Fruit fly (Drosophila melanogaster) whole organism, embryonic: ENCODE measurements around the gene Ass.

Experiments
- BEAF-32 ChIP-seq: fragments of 200-800 bp; sonication (Bioruptor generic); optimal IDR thresholded peaks from 3 replicates; lab custom pipeline; 2017; ENCODE audit warnings: missing biosample characterization, missing genetic modification characterization, mild to moderate bottlenecking, moderate library complexity, missing genetic modification reagents
- Blimp-1 ChIP-seq: fragments of 200-800 bp; sonication (Bioruptor generic); optimal IDR thresholded peaks from 3 replicates; lab custom pipeline; 2018; ENCODE audit warnings: missing biosample characterization, missing genetic modification characterization, mild to moderate bottlenecking, moderate library complexity, missing genetic modification reagents
- CG10267 ChIP-seq: fragments of 200-800 bp; sonication (Bioruptor generic); optimal IDR thresholded peaks from 2 replicates; lab custom pipeline; 2018; ENCODE audit warnings: missing biosample characterization, mild to moderate bottlenecking, missing genetic modification characterization, moderate library complexity
- CG13775 ChIP-seq: fragments of 200-800 bp; sonication (Bioruptor generic); optimal IDR thresholded peaks from 3 replicates; lab custom pipeline; 2017; ENCODE audit warnings: missing biosample characterization, mild to moderate bottlenecking, missing genetic modification characterization
- CG15011 ChIP-seq: fragments of 200-800 bp; sonication (Bioruptor generic); optimal IDR thresholded peaks from 3 replicates; lab custom pipeline; 2018; ENCODE audit warnings: missing biosample characterization, mild to moderate bottlenecking, missing genetic modification characterization
- CG15696 ChIP-seq: fragments of 200-800 bp; sonication (Bioruptor generic); optimal IDR thresholded peaks from 2 replicates; lab custom pipeline; 2019; ENCODE audit warnings: missing biosample characterization, mild to moderate bottlenecking, missing genetic modification characterization, moderate library complexity
- CG16813 ChIP-seq: fragments of 200-800 bp; sonication (Bioruptor generic); IDR thresholded peaks from 3 replicates; pipeline ENCODE4 v1.3.6; 2022; ENCODE audit warnings: missing biosample characterization, missing genetic modification characterization; ENCODE audit not compliant: partially characterized antibody
- CG16815 ChIP-seq: fragments of 200-800 bp; sonication (Bioruptor generic); optimal IDR thresholded peaks from 3 replicates; lab custom pipeline; 2017; ENCODE audit warnings: missing biosample characterization, mild to moderate bottlenecking, missing genetic modification characterization
- CG17359 ChIP-seq: fragments of 200-800 bp; sonication (Bioruptor generic); optimal IDR thresholded peaks from 3 replicates; lab custom pipeline; 2018; ENCODE audit warnings: missing biosample characterization, mild to moderate bottlenecking, missing genetic modification characterization, moderate library complexity
- CG17361 ChIP-seq: fragments of 200-800 bp; sonication (Bioruptor generic); IDR thresholded peaks from 3 replicates; pipeline ENCODE4 v1.3.6; 2022; ENCODE audit warnings: missing biosample characterization, missing genetic modification characterization
- CG2129 ChIP-seq: fragments of 200-800 bp; sonication (Bioruptor generic); IDR thresholded peaks from 2 replicates; pipeline ENCODE4 v1.3.6; 2022; ENCODE audit warnings: missing biosample characterization, missing genetic modification characterization; ENCODE audit not compliant: partially characterized antibody
- CG2199 ChIP-seq: fragments of 200-800 bp; sonication (Bioruptor generic); IDR thresholded peaks from 3 replicates; pipeline ENCODE4 v1.3.6; 2022; ENCODE audit warnings: missing biosample characterization, missing genetic modification characterization
- CG31388 ChIP-seq: fragments of 200-800 bp; sonication (Bioruptor generic); optimal IDR thresholded peaks from 2 replicates; lab custom pipeline; 2016; ENCODE audit warnings: missing biosample characterization, missing genetic modification characterization
- CG4360 ChIP-seq: fragments of 200-800 bp; sonication (Bioruptor generic); IDR thresholded peaks from 2 replicates; pipeline ENCODE4 v1.3.6; 2022; ENCODE audit warnings: missing biosample characterization, missing genetic modification characterization
- CG4424 ChIP-seq: fragments of 200-800 bp; sonication (Bioruptor generic); optimal IDR thresholded peaks from 3 replicates; lab custom pipeline; 2016; ENCODE audit warnings: missing biosample characterization, missing genetic modification characterization
- CG5245 ChIP-seq: fragments of 200-800 bp; sonication (Bioruptor generic); optimal IDR thresholded peaks from 3 replicates; lab custom pipeline; 2016; ENCODE audit warnings: missing biosample characterization, missing genetic modification characterization
- CG5953 ChIP-seq: fragments of 200-800 bp; sonication (Bioruptor generic); IDR thresholded peaks from 2 replicates; pipeline ENCODE4 v1.3.6; 2022; ENCODE audit warnings: missing biosample characterization, missing genetic modification characterization
- CG7963 ChIP-seq: fragments of 200-800 bp; sonication (Bioruptor generic); IDR thresholded peaks from 3 replicates; pipeline ENCODE4 v1.3.6; 2022; ENCODE audit warnings: missing biosample characterization, missing genetic modification characterization; ENCODE audit not compliant: partially characterized antibody
- CG7987 ChIP-seq: fragments of 200-800 bp; sonication (Bioruptor generic); optimal IDR thresholded peaks from 2 replicates; lab custom pipeline; 2018; ENCODE audit warnings: missing biosample characterization, mild to moderate bottlenecking, missing genetic modification characterization, moderate library complexity
- CG9727 ChIP-seq: fragments of 200-800 bp; sonication (Bioruptor generic); optimal IDR thresholded peaks from 3 replicates; lab custom pipeline; 2017; ENCODE audit warnings: missing biosample characterization, mild to moderate bottlenecking, missing genetic modification characterization
- CG9876 ChIP-seq: fragments of 200-800 bp; sonication (Bioruptor generic); optimal IDR thresholded peaks from 2 replicates; lab custom pipeline; 2016; ENCODE audit warnings: missing biosample characterization, missing genetic modification characterization
- Deaf1 ChIP-seq: fragments of 200-800 bp; optimal IDR thresholded peaks from 3 replicates; lab custom pipeline; 2019; ENCODE audit warnings: missing biosample characterization, mild to moderate bottlenecking, missing genetic modification characterization, moderate library complexity
- Gug ChIP-seq: fragments of 200-800 bp; sonication (Bioruptor generic); IDR thresholded peaks from 4 replicates; pipeline ENCODE4 v1.3.6; 2022; ENCODE audit warnings: missing biosample characterization, missing genetic modification characterization
- HLH4C ChIP-seq: fragments of 200-800 bp; sonication (Bioruptor generic); IDR thresholded peaks from 3 replicates; pipeline ENCODE4 v1.3.6; 2022; ENCODE audit warnings: missing biosample characterization, missing genetic modification characterization; ENCODE audit not compliant: partially characterized antibody
- Lim3 ChIP-seq: fragments of 200-800 bp; sonication (Bioruptor generic); IDR thresholded peaks from 2 replicates; pipeline ENCODE4 v1.3.6; 2022; ENCODE audit warnings: missing biosample characterization, missing genetic modification characterization
- Lpt ChIP-seq: fragments of >200 bp; optimal IDR thresholded peaks from 2 replicates; lab custom pipeline; 2018; ENCODE audit warnings: missing biosample characterization, missing genetic modification characterization
- Mad ChIP-seq: fragments of 200-800 bp; sonication (Bioruptor generic); optimal IDR thresholded peaks from 2 replicates; lab custom pipeline; 2016; ENCODE audit warnings: missing biosample characterization, missing genetic modification characterization
- Pdp1 ChIP-seq, 2 experiments: fragments of 200-800 bp; sonication (Bioruptor generic); optimal IDR thresholded peaks; 3 replicates each; lab custom pipeline; 2016; ENCODE audit warnings: missing biosample characterization in 2 of 2, missing genetic modification characterization in 2 of 2, mild to moderate bottlenecking in 1 of 2, moderate library complexity in 1 of 2
- Ptx1 ChIP-seq: fragments of 200-800 bp; sonication (Bioruptor generic); IDR thresholded peaks from 2 replicates; pipeline ENCODE4 v1.3.6; 2022; ENCODE audit warnings: missing biosample characterization, missing genetic modification characterization
- Scr ChIP-seq: fragments of 200-800 bp; sonication (Bioruptor generic); IDR thresholded peaks from 2 replicates; pipeline ENCODE4 v1.3.6; 2022; ENCODE audit warnings: missing biosample characterization, missing genetic modification characterization; ENCODE audit not compliant: partially characterized antibody
- Sox100B ChIP-seq: fragments of 200-800 bp; sonication (Bioruptor generic); optimal IDR thresholded peaks from 3 replicates; lab custom pipeline; 2018; ENCODE audit warnings: missing biosample characterization, mild to moderate bottlenecking, missing genetic modification characterization
- ato ChIP-seq: fragments of 200-800 bp; sonication (Bioruptor generic); IDR thresholded peaks from 2 replicates; pipeline ENCODE4 v1.3.6; 2022; ENCODE audit warnings: missing biosample characterization, missing genetic modification characterization; ENCODE audit not compliant: partially characterized antibody
- bigmax ChIP-seq: fragments of 200-800 bp; sonication (Bioruptor generic); optimal IDR thresholded peaks from 2 replicates; lab custom pipeline; 2018; ENCODE audit warnings: missing biosample characterization, mild to moderate bottlenecking, missing genetic modification characterization
- chif ChIP-seq, 2 experiments: fragments of 200-800 bp; sonication (Bioruptor generic); optimal IDR thresholded peaks; 3 replicates each; lab custom pipeline; 2016; ENCODE audit warnings: missing biosample characterization in 2 of 2, missing genetic modification characterization in 2 of 2
- dmrt11E ChIP-seq: fragments of 200-800 bp; sonication (Bioruptor generic); optimal IDR thresholded peaks from 3 replicates; lab custom pipeline; 2018; ENCODE audit warnings: missing biosample characterization, mild to moderate bottlenecking, missing genetic modification characterization, moderate library complexity
- grn ChIP-seq: fragments of 200-800 bp; sonication (Bioruptor generic); optimal IDR thresholded peaks from 3 replicates; lab custom pipeline; 2017; ENCODE audit warnings: missing biosample characterization, missing genetic modification characterization
- h ChIP-seq: fragments of >200 bp; optimal IDR thresholded peaks from 2 replicates; lab custom pipeline; 2017
- inv ChIP-seq: fragments of 200-800 bp; sonication (Bioruptor generic); IDR thresholded peaks from 2 replicates; pipeline ENCODE4 v1.3.6; 2022; ENCODE audit warnings: missing biosample characterization, missing genetic modification characterization; ENCODE audit not compliant: partially characterized antibody
- knrl ChIP-seq: fragments of 200-800 bp; sonication (Bioruptor generic); IDR thresholded peaks from 3 replicates; pipeline ENCODE4 v1.3.6; 2022; ENCODE audit warnings: missing biosample characterization, missing genetic modification characterization; ENCODE audit not compliant: partially characterized antibody
- lab ChIP-seq: fragments of 200-800 bp; sonication (Bioruptor generic); optimal IDR thresholded peaks from 3 replicates; lab custom pipeline; 2017; ENCODE audit warnings: missing biosample characterization, missing genetic modification characterization, mild to moderate bottlenecking, moderate library complexity, missing genetic modification reagents
- lola ChIP-seq, 3 experiments: fragments of >200 bp in 2 of 3; fragments of 200-800 bp in 1 of 3; sonication (Bioruptor generic) in 1 of 3; optimal IDR thresholded peaks; 2 replicates each; lab custom pipeline; 2017 to 2019; ENCODE audit warnings: missing biosample characterization in 3 of 3, missing genetic modification characterization in 3 of 3, mild to moderate bottlenecking in 1 of 3, moderate library complexity in 1 of 3
- p53 ChIP-seq: fragments of 200-800 bp; sonication (Bioruptor generic); optimal IDR thresholded peaks from 2 replicates; lab custom pipeline; 2016; ENCODE audit warnings: missing biosample characterization, missing genetic modification characterization
- phol ChIP-seq: fragments of 200-800 bp; sonication (Bioruptor generic); optimal IDR thresholded peaks from 3 replicates; lab custom pipeline; 2018; ENCODE audit warnings: missing biosample characterization, mild to moderate bottlenecking, missing genetic modification characterization, moderate library complexity
- prd ChIP-seq, 3 experiments: fragments of >200 bp in 2 of 3; fragments of 200-800 bp in 1 of 3; sonication (Bioruptor generic) in 1 of 3; optimal IDR thresholded peaks in 2 of 3; IDR thresholded peaks in 1 of 3; 2 replicates in 2 of 3; 3 replicates in 1 of 3; pipeline versions ENCODE4 v1.3.6 to Lab custom; 2017 to 2022; ENCODE audit warnings: missing biosample characterization in 1 of 3, missing genetic modification characterization in 1 of 3
- seq ChIP-seq: fragments of 200-800 bp; sonication (Bioruptor generic); IDR thresholded peaks from 2 replicates; pipeline ENCODE4 v1.3.6; 2022; ENCODE audit warnings: missing biosample characterization, missing genetic modification characterization
- unc-4 ChIP-seq: fragments of 200-800 bp; sonication (Bioruptor generic); IDR thresholded peaks from 2 replicates; pipeline ENCODE4 v1.3.6; 2022; ENCODE audit warnings: missing biosample characterization, missing genetic modification characterization; ENCODE audit not compliant: partially characterized antibody

Gene Ass

DNA sequence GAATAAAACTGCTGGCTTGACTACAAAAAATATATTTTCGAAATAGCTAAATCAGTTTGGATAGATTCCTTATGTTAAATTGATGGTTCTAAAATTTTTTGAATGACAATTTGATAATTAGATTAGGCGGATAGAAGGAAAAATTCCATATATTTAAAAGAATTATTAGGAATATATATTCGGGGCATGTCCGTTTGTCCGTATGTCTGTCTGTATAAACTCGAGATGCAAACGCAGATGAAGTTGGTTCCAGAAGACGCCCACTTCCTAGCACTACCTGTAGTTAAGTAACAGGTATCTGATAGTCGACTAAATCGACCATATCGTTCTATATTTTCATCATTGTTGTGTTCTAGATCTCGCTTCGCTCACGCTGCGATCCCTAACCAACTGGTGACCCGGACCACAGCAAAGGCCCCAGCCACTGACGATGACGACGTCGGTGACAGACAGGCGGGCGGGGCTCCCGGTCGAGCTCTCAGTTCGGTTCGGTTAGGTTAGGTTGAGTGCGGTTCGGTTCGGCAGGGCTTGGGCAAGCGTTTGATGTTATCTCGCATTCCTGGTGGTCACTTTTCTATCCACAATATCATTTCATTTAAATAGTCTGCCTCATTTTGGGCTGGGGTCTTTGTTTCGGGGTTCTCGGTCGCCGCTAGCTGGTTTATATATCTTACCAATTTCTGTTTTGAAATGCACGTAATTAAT lies 28.2 kb upstream of the Ass start:
- TF ChIP-seq inv (peak; percentile 47; the same call in 1 of the 2 replicates), ato (GFP tag; lab: Robert Waterston, UW) (peak; percentile 21; the same call in 1 of the 2 replicates), CG17361 (peak; percentile 53; the same call in 2 of the 3 replicates), Pdp1 (GFP tag; optimal IDR thresholded peaks at IDR 0.05; lab: Kevin White, UChicago) (no peak), CG15011 (GFP tag; lab: Kevin White, UChicago) (no peak), CG4424 (peak; percentile 30), Ptx1 (GFP tag; lab: Robert Waterston, UW) (no peak; the same call in 1 of the 2 replicates), BEAF-32 (GFP tag; lab: Kevin White, UChicago) (peak; percentile 50), CG9727 (peak; percentile 30), CG7963 (GFP tag; lab: Robert Waterston, UW) (peak; percentile 59; the same call in 2 of the 3 replicates), Lim3 (GFP tag; lab: Robert Waterston, UW) (no peak), Gug (no peak), CG16813 (GFP tag; lab: Robert Waterston, UW) (peak; percentile 74), seq (GFP tag; lab: Robert Waterston, UW) (no peak), h (lab: Kevin White, UChicago) (no peak), grn (GFP tag; lab: Kevin White, UChicago) (peak; percentile 74), Lpt (GFP tag; lab: Kevin White, UChicago) (no peak), bigmax (peak; percentile 80), CG4360 (GFP tag; lab: Robert Waterston, UW) (no peak), CG9876 (no peak), CG5953 (GFP tag; lab: Robert Waterston, UW) (no peak), Deaf1 (peak; percentile 25), dmrt11E (tag; lab: Kevin White, UChicago) (peak; percentile 51), knrl (peak; percentile 34; the same call in 2 of the 3 replicates), CG15696 (tag; lab: Kevin White, UChicago) (peak; percentile 18), phol (tag; lab: Kevin White, UChicago) (peak; percentile 16), Sox100B (GFP tag; lab: Kevin White, UChicago) (peak; percentile 13), CG31388 (GFP tag; lab: Kevin White, UChicago) (no peak), p53 (GFP tag; lab: Kevin White, UChicago) (no peak), CG13775 (peak; percentile 18), CG2129 (peak; percentile 38; the same call in 1 of the 2 replicates), chif (GFP tag; optimal IDR thresholded peaks at IDR 0.05; lab: Kevin White, UChicago) (peak in 1 of 2 experiments; percentile 4), prd (optimal IDR thresholded peaks at IDR 0.05; lab: Kevin White, UChicago) (no peak), prd (GFP tag; IDR thresholded peaks at IDR 0.05; lab: Robert Waterston, UW) (0 out of 3 replicates have a peak, but pooled peaks have one; percentile 23), Blimp-1 (GFP tag; lab: Kevin White, UChicago) (peak; percentile 64), CG5245 (GFP tag; lab: Kevin White, UChicago) (no peak), Scr (GFP tag; lab: Robert Waterston, UW) (peak; percentile 58), CG17359 (no peak), HLH4C (GFP tag; lab: Robert Waterston, UW) (peak; percentile 61; the same call in 2 of the 3 replicates), CG16815 (GFP tag; lab: Kevin White, UChicago) (peak; percentile 4), Mad (no peak), CG2199 (0 out of 3 replicates have a peak, but pooled peaks have one; percentile 68), lola (GFP tag; optimal IDR thresholded peaks at IDR 0.05; lab: Kevin White, UChicago) (peak in 1 of 3 experiments; percentile 65), CG7987 (no peak), unc-4 (0 out of 2 replicates have a peak, but pooled peaks have one; percentile 26), CG10267 (tag; lab: Kevin White, UChicago) (peak; percentile 10), lab (GFP tag; lab: Kevin White, UChicago) (no peak)
